Worm (Caenorhabditis elegans) whole organism, L2 larva: ENCODE data around the gene zig-10.

ENCODE experiments used
- ama-1 ChIP-seq: fragments of 150-350 bp; optimal IDR thresholded peaks from 2 replicates; lab custom pipeline; 2018; ENCODE audit warnings: inconsistent platforms
- ceh-82 ChIP-seq: fragments of 150-350 bp; optimal IDR thresholded peaks from 2 replicates; lab custom pipeline; 2014; ENCODE audit warnings: missing biosample characterization, missing genetic modification characterization
- mbf-1 ChIP-seq: sonication (generic microtip); optimal IDR thresholded peaks from 2 replicates; lab custom pipeline; 2017; ENCODE audit warnings: missing biosample characterization, missing genetic modification characterization
- mdl-1 ChIP-seq, 2 experiments: fragments of 150-350 bp in 1 of 2; sonication (generic microtip) in 1 of 2; optimal IDR thresholded peaks; 2 replicates each; lab custom pipeline; 2017; ENCODE audit warnings: missing biosample characterization in 2 of 2, missing genetic modification characterization in 2 of 2
- sma-9 ChIP-seq, 2 experiments: fragments of 150-350 bp in 1 of 2; sonication (generic microtip) in 1 of 2; optimal IDR thresholded peaks; 2 replicates each; lab custom pipeline; 2014 to 2016; ENCODE audit warnings: missing genetic modification characterization in 2 of 2, mild to moderate bottlenecking in 1 of 2, missing biosample characterization in 1 of 2, missing compliant biosample characterization in 1 of 2, missing genetic modification reagents in 1 of 2, moderate library complexity in 1 of 2

DNA sequence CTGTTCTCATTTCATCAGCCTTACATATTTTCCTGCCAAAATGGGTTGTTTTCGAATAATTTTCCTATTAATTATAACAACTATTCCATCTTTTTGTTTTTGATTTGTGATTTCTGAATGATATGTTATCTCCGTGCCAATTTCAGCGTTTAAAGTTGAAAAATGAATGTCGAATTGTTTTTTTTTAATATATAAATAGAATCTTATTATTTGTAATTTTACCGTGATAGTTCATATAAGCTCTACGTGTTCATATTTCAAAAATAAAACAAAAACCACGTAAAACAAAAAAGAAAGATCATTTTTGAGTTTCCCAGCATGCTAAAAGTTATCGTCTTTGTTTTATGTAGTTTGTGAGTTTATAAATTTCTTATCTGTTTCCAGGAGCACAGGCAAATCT, 45.2 kb downstream of the zig-10 start, which contains the start of gene K06A1.2:
- TF ChIP-seq ceh-82 (no peak), ama-1 (no peak), mbf-1 (tag; lab: Kevin White, UChicago) (no peak), mdl-1 (tag; optimal IDR thresholded peaks at IDR 0.05; lab: Kevin White, UChicago) (no peak), sma-9 (GFP tag; optimal IDR thresholded peaks at IDR 0.05; lab: Kevin White, UChicago) (no peak), sma-9 (tag; optimal IDR thresholded peaks at IDR 0.05; lab: Kevin White, UChicago) (no peak)
